Worm (Caenorhabditis elegans) whole organism, L4/young adult: ENCODE results near the gene igcm-2.

ENCODE experiments used
- W03F9.2 ChIP-seq: fragments of 150-350 bp; optimal IDR thresholded peaks from 2 replicates; lab custom pipeline; 2014; ENCODE audit warnings: missing biosample characterization, missing genetic modification characterization
- dao-5 ChIP-seq: sonication (generic microtip); optimal IDR thresholded peaks from 2 replicates; lab custom pipeline; 2016; ENCODE audit warnings: missing genotype, missing genetic modification characterization, moderate library complexity, missing compliant biosample characterization
- him-1 ChIP-seq: sonication (generic microtip); optimal IDR thresholded peaks from 2 replicates; lab custom pipeline; 2016; ENCODE audit warnings: missing genotype, missing genetic modification reagents, missing genetic modification characterization, missing compliant biosample characterization

igcm-2 gene

ce11 chrX:6391491-6391890, at the start of gene igcm-2:
Gene igcm-2 (minus strand): TSS chrX:6391591.
- TF ChIP-seq dao-5 (tag; lab: Kevin White, UChicago) (no peak), W03F9.2 (no peak), him-1 (tag; lab: Kevin White, UChicago) (no peak)

- TF ChIP-seq him-1 (tag; lab: Kevin White, UChicago) (no peak), dao-5 (tag; lab: Kevin White, UChicago) (no peak)
These were observed 49.1 kb upstream of the igcm-2 start, which contains the start of gene K10C2.14 for ce11 chrX:6440464-6440863. Gene K10C2.14 (minus strand): TSS chrX:6440564.

DNA sequence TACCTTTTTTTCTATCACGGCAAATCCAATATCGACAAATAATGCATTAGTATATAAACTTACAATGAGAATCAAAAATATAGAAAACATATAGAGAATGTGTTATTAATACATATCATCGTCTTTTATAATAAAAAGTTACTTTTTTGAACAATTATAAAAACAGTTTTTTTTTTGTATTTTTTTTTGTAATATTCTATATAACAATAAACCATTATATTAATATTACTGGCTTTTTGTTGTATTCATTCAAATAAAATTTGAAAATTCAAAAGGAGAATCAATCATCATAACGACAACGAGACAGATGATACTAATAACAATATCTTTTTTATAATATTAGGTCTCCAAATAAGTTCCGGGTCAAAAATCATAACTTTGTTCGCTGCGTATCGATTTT, 46.2 kb upstream of the igcm-2 start, which contains the start of gene K10C2.8:
Gene K10C2.8, minus strand, starts transcription at position 101 of the 400 bp plus-strand sequence.
- TF ChIP-seq him-1 (tag; lab: Kevin White, UChicago) (no peak), W03F9.2 (no peak)

DNA sequence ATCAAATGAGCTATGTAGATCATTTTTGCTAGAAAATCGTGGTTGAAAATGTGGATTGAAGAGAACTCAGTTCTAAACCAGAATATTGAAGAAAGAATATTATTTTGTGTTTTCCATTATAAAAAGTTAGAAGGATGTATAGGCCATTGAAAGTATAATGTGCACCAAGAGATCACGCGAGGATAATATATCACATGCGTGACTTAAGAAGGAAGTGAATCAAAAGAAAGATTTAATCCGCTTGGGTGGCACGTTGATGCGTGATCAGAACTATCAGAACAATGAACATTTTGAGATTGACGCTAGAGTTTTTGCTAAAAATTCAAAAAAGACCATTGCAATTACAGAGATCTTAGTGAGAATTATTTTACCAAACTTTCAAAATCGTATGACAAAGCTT, 44.4 kb upstream of the igcm-2 start:
- TF ChIP-seq dao-5 (tag; lab: Kevin White, UChicago) (no peak), him-1 (tag; lab: Kevin White, UChicago) (no peak)

DNA sequence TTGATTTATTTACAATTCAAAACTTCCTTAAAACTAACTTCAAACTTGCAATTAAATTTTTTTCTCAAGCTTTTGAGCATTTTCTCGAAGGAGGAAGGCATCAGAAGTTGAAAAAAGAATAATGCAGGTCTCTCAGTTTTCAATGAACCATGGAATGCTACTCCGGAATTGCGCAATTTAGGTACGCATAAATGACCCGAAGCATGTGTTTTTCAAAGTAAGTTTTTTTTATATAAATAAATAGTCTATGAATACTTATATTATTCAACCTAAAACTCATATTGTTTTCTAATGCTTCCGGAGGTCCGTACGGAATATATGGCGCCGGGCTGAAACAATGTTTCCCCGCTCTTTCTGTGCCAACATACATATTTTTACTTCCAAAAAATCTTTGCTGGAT, 42.3 kb upstream of the igcm-2 start, which contains the start of gene K10C2.2:
Gene K10C2.2, minus strand, starts transcription at position 101 of the 400 bp plus-strand sequence.
- TF ChIP-seq W03F9.2 (no peak), dao-5 (tag; lab: Kevin White, UChicago) (no peak), him-1 (tag; lab: Kevin White, UChicago) (no peak)

DNA sequence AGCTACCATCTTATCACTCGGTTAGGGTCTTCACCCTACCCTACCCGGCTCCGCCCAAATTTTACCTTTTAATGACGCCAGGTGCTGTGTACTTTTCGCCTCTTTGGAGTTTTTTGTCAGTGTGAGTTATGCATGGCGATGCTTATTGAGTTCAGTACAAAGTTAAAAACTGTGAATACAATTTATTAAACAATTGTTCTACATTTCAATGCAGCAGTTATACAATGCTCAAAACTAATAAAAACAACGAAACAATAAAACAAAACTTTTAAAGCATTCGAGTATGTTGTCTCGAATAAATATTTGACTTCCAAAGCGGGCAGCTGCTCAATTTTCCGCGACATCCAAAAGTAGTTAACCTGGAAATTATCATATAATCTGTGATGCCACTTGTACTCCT, 39.1 kb upstream of the igcm-2 start, which contains the start of gene ctsa-2:
Gene ctsa-2, minus strand, starts transcription at position 101 of the 400 bp plus-strand sequence.
- TF ChIP-seq dao-5 (tag; lab: Kevin White, UChicago), result no peak
- no peak for TF ChIP-seq him-1 (tag; lab: Kevin White, UChicago)
- no peak for TF ChIP-seq W03F9.2

DNA sequence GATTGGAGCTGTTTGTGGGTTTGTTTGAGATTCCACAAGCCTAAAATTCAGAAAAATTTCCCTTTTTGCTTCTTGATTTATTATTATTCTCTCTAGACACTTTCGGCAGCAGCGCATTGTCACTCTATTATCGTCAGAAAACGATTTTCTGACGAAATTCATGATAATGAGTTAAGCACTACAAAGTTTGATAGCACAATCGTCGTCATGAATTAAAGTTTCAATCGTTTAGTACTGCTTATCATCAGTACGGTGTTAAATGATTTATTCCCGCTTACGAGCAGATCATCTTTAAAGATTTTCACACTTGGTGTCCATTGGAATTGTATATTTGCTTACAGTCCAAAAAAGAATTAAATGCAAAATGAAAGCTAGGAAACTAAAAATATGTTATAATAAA, 38.2 kb upstream of the igcm-2 start:
- no peak for TF ChIP-seq W03F9.2
- no peak for TF ChIP-seq dao-5 (tag; lab: Kevin White, UChicago)
- no peak for TF ChIP-seq him-1 (tag; lab: Kevin White, UChicago)

DNA sequence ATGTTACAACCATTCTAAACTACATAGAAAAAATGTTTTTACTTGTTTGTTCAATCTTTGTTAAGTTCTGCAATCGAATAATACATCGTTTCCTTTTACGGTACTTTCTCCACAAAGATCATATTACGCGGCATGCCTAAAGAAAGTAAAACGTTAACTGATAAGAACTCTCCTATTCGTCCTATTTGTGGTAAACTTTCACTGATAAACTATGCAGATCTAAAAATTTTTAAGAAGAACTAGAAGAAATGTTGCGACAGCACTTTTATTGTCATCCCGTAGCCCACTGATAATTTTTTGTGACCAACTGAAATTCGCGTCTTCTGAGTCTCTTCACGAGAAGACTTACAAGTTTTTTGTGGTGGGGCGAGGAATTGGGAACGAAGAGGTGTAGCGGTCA, 35.8 kb upstream of the igcm-2 start:
- TF ChIP-seq dao-5 (tag; lab: Kevin White, UChicago), result no peak
- no peak for TF ChIP-seq him-1 (tag; lab: Kevin White, UChicago)
- TF ChIP-seq W03F9.2, result no peak

ce11 chrX:6420681-6421080, 29.3 kb upstream of the igcm-2 start, which contains the start of gene K10C2.12:
Gene K10C2.12 (minus strand): TSS chrX:6420781.
- no peak for TF ChIP-seq W03F9.2
- TF ChIP-seq dao-5 (tag; lab: Kevin White, UChicago), result no peak
- TF ChIP-seq him-1 (tag; lab: Kevin White, UChicago), result no peak

DNA sequence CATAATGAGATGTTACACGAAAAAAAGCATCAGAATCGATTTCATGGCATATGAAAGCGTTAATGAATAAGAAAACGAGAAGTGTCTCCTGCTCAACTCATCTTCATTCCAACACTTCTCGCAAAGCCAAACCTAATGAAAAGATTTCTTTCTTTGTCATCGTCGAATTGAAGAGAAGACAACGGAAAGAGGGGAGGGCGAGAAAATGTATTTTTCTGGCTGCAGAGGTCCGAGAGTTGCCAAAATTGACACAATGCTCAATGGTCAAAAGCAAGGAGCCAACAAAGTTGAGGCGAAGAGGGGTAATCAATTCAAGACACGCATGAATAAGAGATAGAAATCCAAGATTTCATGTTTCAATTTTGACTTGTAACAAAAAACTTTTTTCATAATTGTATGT, 27.7 kb upstream of the igcm-2 start:
- no peak for TF ChIP-seq W03F9.2
- TF ChIP-seq dao-5 (tag; lab: Kevin White, UChicago), result no peak
- TF ChIP-seq him-1 (tag; lab: Kevin White, UChicago), result no peak

ce11 chrX:6416357-6417087, 25.1 kb upstream of the igcm-2 start, which contains the start of gene T22E5.6:
Gene T22E5.6 (minus strand): TSS chrX:6416407.
- TF ChIP-seq him-1 (tag; lab: Kevin White, UChicago) (no peak), dao-5 (tag; lab: Kevin White, UChicago) (no peak), W03F9.2 (no peak)

- TF ChIP-seq him-1 (tag; lab: Kevin White, UChicago) (no peak), W03F9.2 (no peak), dao-5 (tag; lab: Kevin White, UChicago) (no peak)
These were observed 22.2 kb upstream of the igcm-2 start for ce11 chrX:6413583-6413982.

ce11 chrX:6412575-6412974, 21.2 kb upstream of the igcm-2 start, which contains the start of gene T22E5.1:
Gene T22E5.1 (plus strand): TSS chrX:6412875.
- TF ChIP-seq him-1 (tag; lab: Kevin White, UChicago) (no peak), dao-5 (tag; lab: Kevin White, UChicago) (no peak), W03F9.2 (no peak)

ce11 chrX:6410177-6410765, 18.9 kb upstream of the igcm-2 start, which contains the start of gene mup-2:
Gene mup-2 (minus strand): TSS chrX:6410227.
- TF ChIP-seq W03F9.2, result no peak
- no peak for TF ChIP-seq dao-5 (tag; lab: Kevin White, UChicago)
